Fruit fly (Drosophila melanogaster) whole organism, embryonic: Measurements from ENCODE around the gene Ctr9.

ENCODE experiments used
- BtbVII ChIP-seq: fragments of 200-800 bp; sonication (Bioruptor generic); optimal IDR thresholded peaks from 3 replicates; lab custom pipeline; 2017; ENCODE audit warnings: missing biosample characterization, mild to moderate bottlenecking, missing genetic modification characterization
- CG1024 ChIP-seq: fragments of 200-800 bp; sonication (Bioruptor generic); IDR thresholded peaks from 2 replicates; pipeline ENCODE4 v1.3.6; 2022; ENCODE audit warnings: missing biosample characterization, missing genetic modification characterization
- CG10565 ChIP-seq: fragments of 200-800 bp; sonication (Bioruptor generic); optimal IDR thresholded peaks from 3 replicates; lab custom pipeline; 2016; ENCODE audit warnings: missing biosample characterization, mild to moderate bottlenecking, missing genetic modification characterization
- CG13296 ChIP-seq: fragments of 200-800 bp; sonication (Bioruptor generic); optimal IDR thresholded peaks from 3 replicates; lab custom pipeline; 2018; ENCODE audit warnings: missing biosample characterization, mild to moderate bottlenecking, missing genetic modification characterization
- CG14014 ChIP-seq: fragments of 200-800 bp; sonication (Bioruptor generic); IDR thresholded peaks from 2 replicates; pipeline ENCODE4 v1.3.6; 2022; ENCODE audit warnings: missing biosample characterization, missing genetic modification characterization
- CG15269 ChIP-seq: fragments of 200-800 bp; sonication (Bioruptor generic); optimal IDR thresholded peaks from 2 replicates; lab custom pipeline; 2018; ENCODE audit warnings: missing biosample characterization, mild to moderate bottlenecking, missing genetic modification characterization, moderate library complexity
- CG15514 ChIP-seq: fragments of 200-800 bp; sonication (Bioruptor generic); optimal IDR thresholded peaks from 3 replicates; lab custom pipeline; 2017; ENCODE audit warnings: missing biosample characterization, missing genetic modification characterization, mild to moderate bottlenecking, moderate library complexity, missing genetic modification reagents
- CG1647 ChIP-seq: fragments of 200-800 bp; sonication (Bioruptor generic); optimal IDR thresholded peaks from 3 replicates; lab custom pipeline; 2016; ENCODE audit warnings: missing biosample characterization, missing genetic modification characterization
- CG17359 ChIP-seq: fragments of 200-800 bp; sonication (Bioruptor generic); optimal IDR thresholded peaks from 3 replicates; lab custom pipeline; 2018; ENCODE audit warnings: missing biosample characterization, mild to moderate bottlenecking, missing genetic modification characterization, moderate library complexity
- CG1832 ChIP-seq: fragments of 200-800 bp; sonication (Bioruptor generic); optimal IDR thresholded peaks from 2 replicates; lab custom pipeline; 2017; ENCODE audit warnings: missing biosample characterization, mild to moderate bottlenecking, missing genetic modification characterization, inconsistent platforms
- CG18599 ChIP-seq: fragments of 200-800 bp; sonication (Bioruptor generic); optimal IDR thresholded peaks from 3 replicates; lab custom pipeline; 2017; ENCODE audit warnings: missing biosample characterization, missing genetic modification characterization, mild to moderate bottlenecking, moderate library complexity, missing genetic modification reagents
- CG31441 ChIP-seq: fragments of 200-800 bp; sonication (Bioruptor generic); IDR thresholded peaks from 2 replicates; pipeline ENCODE4 v1.3.6; 2022; ENCODE audit warnings: missing biosample characterization, missing genetic modification characterization
- CG6272 ChIP-seq: fragments of 200-800 bp; sonication (Bioruptor generic); IDR thresholded peaks from 2 replicates; pipeline ENCODE4 v1.3.6; 2022; ENCODE audit warnings: missing biosample characterization, missing genetic modification characterization
- CG7839 ChIP-seq: fragments of 200-800 bp; sonication (Bioruptor generic); optimal IDR thresholded peaks from 3 replicates; lab custom pipeline; 2018; ENCODE audit warnings: missing biosample characterization, mild to moderate bottlenecking, missing genetic modification characterization, moderate library complexity
- CG7987 ChIP-seq: fragments of 200-800 bp; sonication (Bioruptor generic); optimal IDR thresholded peaks from 2 replicates; lab custom pipeline; 2018; ENCODE audit warnings: missing biosample characterization, mild to moderate bottlenecking, missing genetic modification characterization, moderate library complexity
- CG8944 ChIP-seq: fragments of 200-800 bp; sonication (Bioruptor generic); optimal IDR thresholded peaks from 3 replicates; lab custom pipeline; 2016; ENCODE audit warnings: missing biosample characterization, missing genetic modification characterization
- CG9876 ChIP-seq: fragments of 200-800 bp; sonication (Bioruptor generic); optimal IDR thresholded peaks from 2 replicates; lab custom pipeline; 2016; ENCODE audit warnings: missing biosample characterization, missing genetic modification characterization
- CkIIα-i1 ChIP-seq: fragments of 200-800 bp; sonication (Bioruptor generic); IDR thresholded peaks from 2 replicates; pipeline ENCODE4 v1.3.6; 2022; ENCODE audit warnings: missing biosample characterization, missing genetic modification characterization
- CrebB ChIP-seq: fragments of 200-800 bp; sonication (Bioruptor generic); optimal IDR thresholded peaks from 3 replicates; lab custom pipeline; 2018; ENCODE audit warnings: missing biosample characterization, mild to moderate bottlenecking, missing genetic modification characterization
- Doc3 ChIP-seq: fragments of 200-800 bp; sonication (Bioruptor generic); IDR thresholded peaks from 3 replicates; pipeline ENCODE4 v1.3.6; 2022; ENCODE audit warnings: missing biosample characterization, missing genetic modification characterization; ENCODE audit not compliant: partially characterized antibody
- Fer3 ChIP-seq: fragments of 200-800 bp; sonication (Bioruptor generic); optimal IDR thresholded peaks from 2 replicates; lab custom pipeline; 2018; ENCODE audit warnings: missing biosample characterization, mild to moderate bottlenecking, missing genetic modification characterization, moderate library complexity
- Gsc ChIP-seq: fragments of 200-800 bp; sonication (Bioruptor generic); IDR thresholded peaks from 2 replicates; pipeline ENCODE4 v1.3.6; 2022; ENCODE audit warnings: missing biosample characterization, missing genetic modification characterization
- HHEX ChIP-seq: fragments of 200-800 bp; sonication (Bioruptor generic); optimal IDR thresholded peaks from 3 replicates; lab custom pipeline; 2017; ENCODE audit warnings: missing biosample characterization, mild to moderate bottlenecking, missing genetic modification characterization, missing genetic modification reagents
- HLH3B ChIP-seq: fragments of 200-800 bp; sonication (Bioruptor generic); IDR thresholded peaks from 2 replicates; pipeline ENCODE4 v1.3.6; 2022; ENCODE audit warnings: missing biosample characterization, missing genetic modification characterization
- Lhr ChIP-seq: fragments of 200-800 bp; sonication (Bioruptor generic); optimal IDR thresholded peaks from 3 replicates; lab custom pipeline; 2017; ENCODE audit warnings: mild to moderate bottlenecking, missing biosample characterization, missing genetic modification reagents, missing genetic modification characterization
- MESR4 ChIP-seq: fragments of 200-800 bp; sonication (Bioruptor generic); optimal IDR thresholded peaks from 2 replicates; lab custom pipeline; 2018; ENCODE audit warnings: missing biosample characterization, mild to moderate bottlenecking, missing genetic modification characterization, moderate library complexity
- Optix ChIP-seq: fragments of 200-800 bp; sonication (Bioruptor generic); IDR thresholded peaks from 3 replicates; pipeline ENCODE4 v1.3.6; 2022; ENCODE audit warnings: missing biosample characterization, missing genetic modification characterization
- Poxn ChIP-seq: fragments of 200-800 bp; sonication (Bioruptor generic); IDR thresholded peaks from 2 replicates; pipeline ENCODE4 v1.3.6; 2022; ENCODE audit warnings: missing biosample characterization, missing genetic modification characterization
- Rfx ChIP-seq: fragments of 200-800 bp; sonication (Bioruptor generic); IDR thresholded peaks from 2 replicates; pipeline ENCODE4 v1.3.6; 2022; ENCODE audit warnings: missing biosample characterization, missing genetic modification characterization
- Vsx1 ChIP-seq: fragments of 200-800 bp; sonication (Bioruptor generic); optimal IDR thresholded peaks from 2 replicates; lab custom pipeline; 2017; ENCODE audit warnings: missing biosample characterization, mild to moderate bottlenecking, missing genetic modification characterization, missing genetic modification reagents
- dimm ChIP-seq: fragments of 200-800 bp; sonication (Bioruptor generic); IDR thresholded peaks from 2 replicates; pipeline ENCODE4 v1.3.6; 2022; ENCODE audit warnings: missing biosample characterization, missing genetic modification characterization
- eve ChIP-seq, 2 experiments: fragments of >200 bp; optimal IDR thresholded peaks; 2 replicates each; lab custom pipeline; 2017; ENCODE audit warnings: missing biosample characterization in 2 of 2, missing genetic modification characterization in 2 of 2
- insv ChIP-seq, 2 experiments: fragments of 200-800 bp; sonication (Bioruptor generic); optimal IDR thresholded peaks; 3 replicates each; lab custom pipeline; 2016 to 2018; ENCODE audit warnings: missing biosample characterization in 2 of 2, missing genetic modification characterization in 2 of 2
- jumu ChIP-seq: fragments of 200-800 bp; sonication (Bioruptor generic); optimal IDR thresholded peaks from 3 replicates; lab custom pipeline; 2016; ENCODE audit warnings: missing biosample characterization, missing genetic modification characterization
- luna ChIP-seq: fragments of 200-800 bp; sonication (Bioruptor generic); optimal IDR thresholded peaks from 2 replicates; lab custom pipeline; 2016; ENCODE audit warnings: missing biosample characterization, missing genetic modification characterization
- maf-S ChIP-seq: fragments of 200-800 bp; sonication (Bioruptor generic); optimal IDR thresholded peaks from 2 replicates; lab custom pipeline; 2016; ENCODE audit warnings: missing biosample characterization, missing genetic modification characterization
- nom ChIP-seq: fragments of 200-800 bp; sonication (Bioruptor generic); optimal IDR thresholded peaks from 2 replicates; lab custom pipeline; 2017; ENCODE audit warnings: missing biosample characterization, missing genetic modification characterization, mild to moderate bottlenecking, moderate library complexity, missing genetic modification reagents
- onecut ChIP-seq: fragments of 200-800 bp; sonication (Bioruptor generic); IDR thresholded peaks from 2 replicates; pipeline ENCODE4 v1.3.6; 2022; ENCODE audit warnings: missing biosample characterization, missing genetic modification characterization
- otp ChIP-seq: fragments of 200-800 bp; sonication (Bioruptor generic); IDR thresholded peaks from 3 replicates; pipeline ENCODE4, ENCODE4 v1.3.6; 2022; ENCODE audit warnings: missing biosample characterization, missing genetic modification characterization
- p53 ChIP-seq: fragments of 200-800 bp; sonication (Bioruptor generic); optimal IDR thresholded peaks from 2 replicates; lab custom pipeline; 2016; ENCODE audit warnings: missing biosample characterization, missing genetic modification characterization
- pho ChIP-seq: fragments of 200-800 bp; sonication (Bioruptor generic); optimal IDR thresholded peaks from 2 replicates; lab custom pipeline; 2016; ENCODE audit warnings: missing biosample characterization, missing genetic modification characterization
- row ChIP-seq: fragments of 200-800 bp; sonication (Bioruptor generic); IDR thresholded peaks from 3 replicates; pipeline ENCODE4 v1.3.6; 2022; ENCODE audit warnings: missing biosample characterization, missing genetic modification characterization
- salm ChIP-seq: fragments of 200-800 bp; sonication (Bioruptor generic); optimal IDR thresholded peaks from 2 replicates; lab custom pipeline; 2018; ENCODE audit warnings: missing biosample characterization, mild to moderate bottlenecking, missing genetic modification characterization
- sens ChIP-seq: fragments of 200-800 bp; sonication (Bioruptor generic); peaks from one replicate; lab custom pipeline; 2016; ENCODE audit warnings: missing biosample characterization, missing genetic modification characterization
- shn ChIP-seq: fragments of 200-800 bp; sonication (Bioruptor generic); optimal IDR thresholded peaks from 3 replicates; lab custom pipeline; 2016; ENCODE audit warnings: missing biosample characterization, missing genetic modification characterization
- slbo ChIP-seq: fragments of 200-800 bp; sonication (Bioruptor generic); IDR thresholded peaks from 2 replicates; pipeline ENCODE4 v1.3.6; 2022; ENCODE audit warnings: missing biosample characterization, missing genetic modification characterization
- vfl ChIP-seq: fragments of 200-800 bp; sonication (Bioruptor generic); optimal IDR thresholded peaks from 2 replicates; lab custom pipeline; 2016; ENCODE audit warnings: missing biosample characterization, missing genetic modification characterization
- zf30C ChIP-seq: fragments of 200-800 bp; sonication (Bioruptor generic); optimal IDR thresholded peaks from 3 replicates; lab custom pipeline; 2018; ENCODE audit warnings: missing biosample characterization, mild to moderate bottlenecking, missing genetic modification characterization

Ctr9 gene

dm6 chr3L:1320230-1320930 is 13.4 kb downstream of the Ctr9 start (continued):
- no peak for TF ChIP-seq otp
- no peak for TF ChIP-seq CG14014 (GFP tag; lab: Robert Waterston, UW)
- peak; percentile 36 for TF ChIP-seq salm (tag; lab: Kevin White, UChicago)
- no peak for TF ChIP-seq CG9876 (GFP tag; lab: Kevin White, UChicago)
- TF ChIP-seq pho (GFP tag; lab: Kevin White, UChicago): no peak
- TF ChIP-seq CG18599 (GFP tag; lab: Kevin White, UChicago): peak; percentile 22
- 0 out of 2 replicates have a peak, but pooled peaks have one; percentile 20 for TF ChIP-seq CG31441
- no peak for TF ChIP-seq CG1024 (GFP tag; lab: Robert Waterston, UW)
- TF ChIP-seq HLH3B: 0 out of 2 replicates have a peak, but pooled peaks have one; percentile 26
- no peak for TF ChIP-seq CG10565 (GFP tag; lab: Kevin White, UChicago)
- TF ChIP-seq slbo (GFP tag; lab: Robert Waterston, UW): peak; percentile 29; the same call in 1 of the 2 replicates

dm6 chr3L:1320931-1321556 is 14.0 kb downstream of the Ctr9 start:
- no peak for TF ChIP-seq dimm (GFP tag; lab: Robert Waterston, UW)
- no peak for TF ChIP-seq CG8944 (GFP tag; lab: Kevin White, UChicago)
- no peak for TF ChIP-seq Fer3 (tag; lab: Kevin White, UChicago)
- TF ChIP-seq vfl (GFP tag; lab: Kevin White, UChicago): no peak
- TF ChIP-seq CkIIα-i1 (GFP tag; lab: Robert Waterston, UW): no peak
- no peak for TF ChIP-seq Poxn (GFP tag; lab: Robert Waterston, UW)
- TF ChIP-seq luna: no peak
- no peak for TF ChIP-seq zf30C (GFP tag; lab: Kevin White, UChicago)
- no peak for TF ChIP-seq p53 (GFP tag; lab: Kevin White, UChicago)
- TF ChIP-seq Rfx (GFP tag; lab: Robert Waterston, UW): no peak
- TF ChIP-seq CrebB (tag; lab: Kevin White, UChicago): no peak
- no peak for TF ChIP-seq CG15514 (GFP tag; lab: Kevin White, UChicago)
- TF ChIP-seq HLH3B: 0 out of 2 replicates have a peak, but pooled peaks have one; percentile 0
- TF ChIP-seq CG1647 (GFP tag; lab: Kevin White, UChicago): no peak
- TF ChIP-seq MESR4 (GFP tag; lab: Kevin White, UChicago): no peak
- no peak for TF ChIP-seq Optix
- TF ChIP-seq HHEX (GFP tag; lab: Kevin White, UChicago): no peak
- no peak for TF ChIP-seq shn (GFP tag; lab: Kevin White, UChicago)
- TF ChIP-seq eve (GFP tag; optimal IDR thresholded peaks at IDR 0.05; lab: Kevin White, UChicago): no peak
- TF ChIP-seq CG15269 (tag; lab: Kevin White, UChicago): no peak
- no peak for TF ChIP-seq Vsx1 (GFP tag; lab: Kevin White, UChicago)
- no peak for TF ChIP-seq CG6272
- no peak for TF ChIP-seq CG1832 (GFP tag; lab: Kevin White, UChicago)
- TF ChIP-seq Gsc: no peak
- no peak for TF ChIP-seq jumu (GFP tag; lab: Kevin White, UChicago)
- peak; percentile 11 for TF ChIP-seq sens
- 0 out of 2 replicates have a peak, but pooled peaks have one; percentile 4 for TF ChIP-seq CG31441
- TF ChIP-seq CG17359 (tag; lab: Kevin White, UChicago): no peak
- TF ChIP-seq Doc3 (GFP tag; lab: Robert Waterston, UW): no peak
- no peak for TF ChIP-seq CG13296 (GFP tag; lab: Kevin White, UChicago)
- no peak for TF ChIP-seq onecut (GFP tag; lab: Robert Waterston, UW)
- no peak for TF ChIP-seq insv (GFP tag; optimal IDR thresholded peaks at IDR 0.05; lab: Kevin White, UChicago)
- TF ChIP-seq BtbVII: no peak
- no peak for TF ChIP-seq row
- TF ChIP-seq nom (GFP tag; lab: Kevin White, UChicago): peak; percentile 36
- TF ChIP-seq CG7987: no peak
- TF ChIP-seq CG7839 (tag; lab: Kevin White, UChicago): no peak
- no peak for TF ChIP-seq Lhr (GFP tag; lab: Kevin White, UChicago)
- no peak for TF ChIP-seq maf-S (GFP tag; lab: Kevin White, UChicago)
